Worm (Caenorhabditis elegans): ENCODE results near the gene F49F1.11.

The F49F1.11 gene

ce11 chrIV:4093087-4093486 lies 48.1 kb downstream of the F49F1.11 start (continued):
- TF ChIP-seq rbr-2 (tag; optimal IDR thresholded peaks at IDR 0.05), result peak; percentile 79
- TF ChIP-seq arid-1 (GFP tag; conservative IDR thresholded peaks at IDR 0.05), result no peak; the same call in 1 of the 2 replicates
- TF ChIP-seq madf-5 (GFP tag; IDR thresholded peaks at IDR 0.05), result no peak
- TF ChIP-seq nhr-102 (tag; optimal IDR thresholded peaks at IDR 0.05), result peak; percentile 33
- no peak for TF ChIP-seq ceh-82 (tag; optimal IDR thresholded peaks at IDR 0.05)
- no peak for TF ChIP-seq lin-29 (GFP tag; IDR thresholded peaks at IDR 0.05)
- peak; percentile 12 for TF ChIP-seq nhr-77 (tag; optimal IDR thresholded peaks at IDR 0.05)
- TF ChIP-seq aly-2 (tag; optimal IDR thresholded peaks at IDR 0.05), result no peak
- no peak for TF ChIP-seq snpc-4 (tag; optimal IDR thresholded peaks at IDR 0.05)
- no peak for TF ChIP-seq ceh-32 (tag; optimal IDR thresholded peaks at IDR 0.05; ENCODE audit: poor library complexity)
- no peak for TF ChIP-seq tag-97 (GFP tag; IDR thresholded peaks at IDR 0.05)
- TF ChIP-seq dve-1 (tag; optimal IDR thresholded peaks at IDR 0.05; ENCODE audit: insufficient read depth), result peak; percentile 89
- peak; percentile 55 for TF ChIP-seq lin-38 (GFP tag; IDR thresholded peaks at IDR 0.05)
- peak; percentile 57 for TF ChIP-seq duxl-1 (tag; optimal IDR thresholded peaks at IDR 0.05; ENCODE audit: poor library complexity)
- peak in 1 of 2 experiments; percentile 59 for TF ChIP-seq mdl-1 (tag; optimal IDR thresholded peaks at IDR 0.05)
- no peak for TF ChIP-seq unc-62 (GFP tag; optimal IDR thresholded peaks at IDR 0.05 in 1 of 2)
- no peak for TF ChIP-seq unc-62 (tag; optimal IDR thresholded peaks at IDR 0.05)
- peak; percentile 75 for TF ChIP-seq dmd-6 (GFP tag; IDR thresholded peaks at IDR 0.05)
- TF ChIP-seq zip-11 (GFP tag; IDR thresholded peaks at IDR 0.05), result no peak
- TF ChIP-seq aha-1 (tag), result peak; percentile 94
- no peak for TF ChIP-seq skn-1 (tag; optimal IDR thresholded peaks at IDR 0.05)
- no peak for TF ChIP-seq fos-1 (tag; optimal IDR thresholded peaks at IDR 0.05)
- TF ChIP-seq hif-1 (tag; optimal IDR thresholded peaks at IDR 0.05), result peak in 1 of 2 experiments; percentile 47
- peak; percentile 17 for TF ChIP-seq ama-1 (optimal IDR thresholded peaks at IDR 0.05)
- TF ChIP-seq lir-3 (tag; optimal IDR thresholded peaks at IDR 0.05), result no peak
- no peak for TF ChIP-seq nhr-76 (tag; optimal IDR thresholded peaks at IDR 0.05)
- peak; percentile 63; the same call in 1 of the 2 replicates for TF ChIP-seq ceh-20 (GFP tag; IDR thresholded peaks at IDR 0.05)

All from whole organism, L4 larva.